Worm (Caenorhabditis elegans) whole organism, L1 larva: ENCODE results near the gene srh-276.

ENCODE experiments used
- C04F5.9 ChIP-seq: sonication (generic microtip); optimal IDR thresholded peaks from 2 replicates; lab custom pipeline; 2016; ENCODE audit warnings: missing genetic modification characterization, missing compliant biosample characterization
- C34B4.2 ChIP-seq: sonication (generic microtip); optimal IDR thresholded peaks from 2 replicates; lab custom pipeline; 2017; ENCODE audit warnings: mild to moderate bottlenecking, missing genetic modification characterization, missing compliant biosample characterization
- F16B12.6 ChIP-seq: fragments of 150-350 bp; optimal IDR thresholded peaks from 2 replicates; lab custom pipeline; 2014; ENCODE audit warnings: missing biosample characterization, missing genetic modification characterization
- Y116A8C.19 ChIP-seq: sonication (generic microtip); optimal IDR thresholded peaks from 2 replicates; lab custom pipeline; 2016; ENCODE audit warnings: missing compliant biosample characterization, missing genetic modification characterization, borderline replicate concordance
- aha-1 ChIP-seq: fragments of 150-350 bp; optimal IDR thresholded peaks from 2 replicates; lab custom pipeline; 2014; ENCODE audit warnings: missing biosample characterization, missing genetic modification characterization
- alr-1 ChIP-seq: fragments of 200-800 bp; sonication (Bioruptor generic); optimal IDR thresholded peaks from 2 replicates; lab custom pipeline; 2018; ENCODE audit warnings: borderline replicate concordance, mild to moderate bottlenecking, missing genetic modification characterization, missing compliant biosample characterization
- ama-1 ChIP-seq: fragments of 150-350 bp; optimal IDR thresholded peaks from 2 replicates; lab custom pipeline; 2014
- blmp-1 ChIP-seq: fragments of 150-350 bp; optimal IDR thresholded peaks from 2 replicates; lab custom pipeline; 2014; ENCODE audit warnings: missing biosample characterization, missing genetic modification characterization
- ceh-63 ChIP-seq: fragments of 200-800 bp; sonication (Bioruptor generic); optimal IDR thresholded peaks from 2 replicates; lab custom pipeline; 2018; ENCODE audit warnings: mild to moderate bottlenecking, missing genetic modification characterization, missing compliant biosample characterization
- ceh-8 ChIP-seq: fragments of 200-800 bp; sonication (Bioruptor generic); optimal IDR thresholded peaks from 2 replicates; lab custom pipeline; 2018; ENCODE audit warnings: mild to moderate bottlenecking, missing genetic modification characterization, moderate library complexity, missing compliant biosample characterization
- ceh-88 ChIP-seq: fragments of 200-800 bp; sonication (Bioruptor generic); IDR thresholded peaks from 2 replicates; pipeline ENCODE4 v1.3.6; 2022; ENCODE audit warnings: missing genetic modification characterization, missing compliant biosample characterization
- ceh-90 ChIP-seq: sonication (generic microtip); optimal IDR thresholded peaks from 2 replicates; lab custom pipeline; 2016; ENCODE audit warnings: missing genetic modification characterization, missing compliant biosample characterization
- dsc-1 ChIP-seq: sonication (generic microtip); optimal IDR thresholded peaks from 2 replicates; lab custom pipeline; 2016; ENCODE audit warnings: mild to moderate bottlenecking, missing genetic modification characterization, missing compliant biosample characterization
- efl-3 ChIP-seq: fragments of 200-800 bp; sonication (Bioruptor generic); optimal IDR thresholded peaks from 2 replicates; lab custom pipeline; 2018; ENCODE audit warnings: mild to moderate bottlenecking, missing genetic modification characterization, missing compliant biosample characterization
- elt-2 ChIP-seq: sonication (generic microtip); optimal IDR thresholded peaks from 2 replicates; lab custom pipeline; 2016; ENCODE audit warnings: missing genetic modification characterization, mild to moderate bottlenecking, inconsistent platforms, missing compliant biosample characterization, missing genetic modification reagents
- elt-3 ChIP-seq, 6 experiments: fragments of 150-350 bp in 1 of 6; sonication (generic microtip); optimal IDR thresholded peaks; 2 replicates each; lab custom pipeline; 2017 to 2018; ENCODE audit warnings: missing biosample characterization in 6 of 6, missing genetic modification characterization in 6 of 6, inconsistent platforms in 1 of 6
- ets-5 ChIP-seq: fragments of 200-800 bp; sonication (Bioruptor generic); IDR thresholded peaks from 2 replicates; pipeline ENCODE4 v1.3.6; 2022; ENCODE audit warnings: missing genetic modification characterization, missing compliant biosample characterization
- fkh-10 ChIP-seq: sonication (generic microtip); optimal IDR thresholded peaks from 2 replicates; lab custom pipeline; 2017; ENCODE audit warnings: missing biosample characterization, missing genetic modification reagents, missing genetic modification characterization
- fos-1 ChIP-seq: fragments of 150-350 bp; optimal IDR thresholded peaks from 2 replicates; lab custom pipeline; 2014; ENCODE audit warnings: missing biosample characterization, missing genetic modification characterization
- grh-1 ChIP-seq: fragments of 200-800 bp; sonication (Bioruptor generic); IDR thresholded peaks from 2 replicates; pipeline ENCODE4 v1.3.6; 2022; ENCODE audit warnings: missing genetic modification reagents, missing genetic modification characterization, missing compliant biosample characterization
- hlh-17 ChIP-seq: fragments of 200-800 bp; sonication (Bioruptor generic); optimal IDR thresholded peaks from 2 replicates; lab custom pipeline; 2018; ENCODE audit warnings: missing genetic modification characterization, mild to moderate bottlenecking, missing compliant biosample characterization, moderate library complexity, borderline replicate concordance
- hlh-4 ChIP-seq: sonication (generic microtip); optimal IDR thresholded peaks from 2 replicates; lab custom pipeline; 2016; ENCODE audit warnings: mild to moderate bottlenecking, missing genetic modification characterization, missing compliant biosample characterization
- hpl-2 ChIP-seq: fragments of 150-350 bp; optimal IDR thresholded peaks from 2 replicates; lab custom pipeline; 2014; ENCODE audit warnings: missing biosample characterization, missing genetic modification reagents, missing genetic modification characterization
- irx-1 ChIP-seq: sonication (generic microtip); optimal IDR thresholded peaks from 2 replicates; lab custom pipeline; 2016; ENCODE audit warnings: missing genetic modification characterization, missing compliant biosample characterization
- isw-1 ChIP-seq: fragments of 200-800 bp; sonication (Bioruptor generic); IDR thresholded peaks from 2 replicates; pipeline ENCODE4 v1.3.6; 2022; ENCODE audit warnings: missing genetic modification characterization, missing compliant biosample characterization
- lin-14 ChIP-seq: fragments of 200-800 bp; sonication (Bioruptor generic); optimal IDR thresholded peaks from 2 replicates; lab custom pipeline; 2018; ENCODE audit warnings: mild to moderate bottlenecking, missing genetic modification characterization, moderate library complexity, missing compliant biosample characterization
- lin-15B ChIP-seq: fragments of 150-350 bp; sonication (generic microtip); optimal IDR thresholded peaks from 3 replicates; lab custom pipeline; 2014; ENCODE audit warnings: missing biosample characterization, missing genetic modification characterization
- lin-35 ChIP-seq, 2 experiments: fragments of 150-350 bp; optimal IDR thresholded peaks; 2 replicates each; lab custom pipeline; 2014; ENCODE audit warnings: missing biosample characterization in 2 of 2, missing genetic modification characterization in 2 of 2, missing genetic modification reagents in 2 of 2
- lin-39 ChIP-seq: fragments of 150-350 bp; optimal IDR thresholded peaks from 2 replicates; lab custom pipeline; 2014; ENCODE audit warnings: missing biosample characterization, missing genetic modification reagents, missing genetic modification characterization
- lir-3 ChIP-seq: sonication (generic microtip); optimal IDR thresholded peaks from 2 replicates; lab custom pipeline; 2016; ENCODE audit warnings: mild to moderate bottlenecking, missing genetic modification characterization, moderate library complexity, missing compliant biosample characterization; ENCODE audit not compliant: poor library complexity
- lsy-2 ChIP-seq, 2 experiments: fragments of 150-350 bp; optimal IDR thresholded peaks; 2 replicates each; lab custom pipeline; 2014; ENCODE audit warnings: missing biosample characterization in 2 of 2, missing genetic modification characterization in 2 of 2
- mab-9 ChIP-seq: fragments of 200-800 bp; sonication (Bioruptor generic); IDR thresholded peaks from 2 replicates; pipeline ENCODE4 v1.3.6; 2022; ENCODE audit warnings: missing genetic modification reagents, missing genetic modification characterization, missing compliant biosample characterization
- mdl-1 ChIP-seq, 2 experiments: fragments of 150-350 bp; optimal IDR thresholded peaks; 2 replicates each; lab custom pipeline; 2014 to 2017; ENCODE audit warnings: missing biosample characterization in 2 of 2, missing genetic modification characterization in 2 of 2, inconsistent platforms in 1 of 2
- mef-2 ChIP-seq: fragments of 150-350 bp; optimal IDR thresholded peaks from 2 replicates; lab custom pipeline; 2014; ENCODE audit warnings: missing biosample characterization, missing genetic modification characterization
- nhr-28 ChIP-seq: fragments of 150-350 bp; optimal IDR thresholded peaks from 2 replicates; lab custom pipeline; 2014; ENCODE audit warnings: missing biosample characterization, missing genetic modification characterization
- nhr-47 ChIP-seq: sonication (generic microtip); optimal IDR thresholded peaks from 2 replicates; lab custom pipeline; 2016; ENCODE audit warnings: mild to moderate bottlenecking, missing genetic modification characterization, moderate library complexity, missing compliant biosample characterization
- nhr-71 ChIP-seq: sonication (generic microtip); optimal IDR thresholded peaks from 2 replicates; lab custom pipeline; 2016; ENCODE audit warnings: mild to moderate bottlenecking, missing genetic modification characterization, moderate library complexity, missing compliant biosample characterization
- nhr-76 ChIP-seq: sonication (generic microtip); optimal IDR thresholded peaks from 2 replicates; lab custom pipeline; 2017; ENCODE audit warnings: missing biosample characterization, missing genetic modification characterization
- nhr-77 ChIP-seq: fragments of 150-350 bp; optimal IDR thresholded peaks from 2 replicates; lab custom pipeline; 2014; ENCODE audit warnings: missing biosample characterization, missing genetic modification characterization
- nhr-84 ChIP-seq: sonication (generic microtip); optimal IDR thresholded peaks from 2 replicates; lab custom pipeline; 2017; ENCODE audit warnings: missing biosample characterization, missing genetic modification characterization
- nhr-85 ChIP-seq: sonication (generic microtip); peaks from one replicate; lab custom pipeline; 2016; ENCODE audit warnings: missing genetic modification characterization, inconsistent platforms, missing compliant biosample characterization
- nhr-90 ChIP-seq: sonication (generic microtip); optimal IDR thresholded peaks from 2 replicates; lab custom pipeline; 2016; ENCODE audit warnings: mild to moderate bottlenecking, missing genetic modification characterization, missing compliant biosample characterization; ENCODE audit not compliant: poor library complexity
- skn-1 ChIP-seq: fragments of 150-350 bp; optimal IDR thresholded peaks from 2 replicates; lab custom pipeline; 2014; ENCODE audit warnings: missing biosample characterization, missing genetic modification characterization
- snu-23 ChIP-seq: sonication (generic microtip); optimal IDR thresholded peaks from 2 replicates; lab custom pipeline; 2016; ENCODE audit warnings: missing genetic modification characterization, missing compliant biosample characterization
- sox-4 ChIP-seq: sonication (generic microtip); optimal IDR thresholded peaks from 2 replicates; lab custom pipeline; 2016; ENCODE audit warnings: missing genetic modification characterization, missing compliant biosample characterization
- sup-37 ChIP-seq: fragments of 200-800 bp; sonication (Bioruptor generic); optimal IDR thresholded peaks from 2 replicates; lab custom pipeline; 2018; ENCODE audit warnings: mild to moderate bottlenecking, missing genetic modification characterization, missing compliant biosample characterization
- tlp-1 ChIP-seq: fragments of 150-350 bp; optimal IDR thresholded peaks from 2 replicates; lab custom pipeline; 2014; ENCODE audit warnings: missing biosample characterization, missing genetic modification characterization
- unc-62 ChIP-seq: fragments of 150-350 bp; optimal IDR thresholded peaks from 2 replicates; lab custom pipeline; 2014; ENCODE audit warnings: missing biosample characterization, missing genetic modification reagents, missing genetic modification characterization
- unc-86 ChIP-seq: sonication (generic microtip); optimal IDR thresholded peaks from 2 replicates; lab custom pipeline; 2016; ENCODE audit warnings: missing genetic modification characterization, missing compliant biosample characterization
- unc-98 ChIP-seq: fragments of 200-800 bp; sonication (Bioruptor generic); IDR thresholded peaks from 2 replicates; pipeline ENCODE4 v1.3.6; 2022; ENCODE audit warnings: missing genetic modification characterization, missing compliant biosample characterization
- vab-15 ChIP-seq: sonication (generic microtip); optimal IDR thresholded peaks from 2 replicates; lab custom pipeline; 2017; ENCODE audit warnings: missing genotype, mild to moderate bottlenecking, missing genetic modification characterization, missing compliant biosample characterization
- xbp-1 ChIP-seq: sonication (generic microtip); optimal IDR thresholded peaks from 2 replicates; lab custom pipeline; 2016; ENCODE audit warnings: missing genetic modification characterization, missing compliant biosample characterization
- zag-1 ChIP-seq: fragments of 150-350 bp; optimal IDR thresholded peaks from 2 replicates; lab custom pipeline; 2014; ENCODE audit warnings: missing biosample characterization, missing genetic modification characterization
- zip-4 ChIP-seq: fragments of 200-800 bp; sonication (Bioruptor generic); optimal IDR thresholded peaks from 2 replicates; lab custom pipeline; 2018; ENCODE audit warnings: mild to moderate bottlenecking, missing genetic modification characterization, moderate library complexity, missing compliant biosample characterization

srh-276 gene

DNA sequence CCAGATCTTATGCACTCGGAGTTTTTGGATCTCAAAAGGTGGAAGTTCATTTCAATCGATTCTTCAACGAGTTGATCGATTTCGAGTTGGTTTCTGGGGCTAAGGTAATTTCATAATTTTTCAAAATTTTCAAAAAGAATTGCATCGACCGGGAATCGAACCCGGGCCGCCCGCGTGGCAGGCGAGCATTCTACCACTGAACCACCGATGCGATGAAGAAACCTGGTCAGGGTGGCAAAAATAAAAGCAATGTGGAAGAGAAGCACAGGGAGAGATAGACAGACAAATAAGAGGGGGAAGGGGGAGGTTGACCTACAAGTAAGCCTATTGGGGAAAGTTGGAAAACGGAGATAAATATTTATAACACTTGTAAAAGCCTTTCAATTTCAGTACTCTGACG, 24.1 kb upstream of the srh-276 start (continued):
- no peak for TF ChIP-seq tlp-1
- peak; percentile 1 for TF ChIP-seq xbp-1
- no peak for TF ChIP-seq fkh-10 (GFP tag; lab: Kevin White, UChicago)
- no peak for TF ChIP-seq aha-1 (tag; lab: Kevin White, UChicago)
- TF ChIP-seq blmp-1 (tag; lab: Kevin White, UChicago): no peak
- TF ChIP-seq nhr-71 (tag; lab: Kevin White, UChicago): no peak
- TF ChIP-seq C34B4.2 (tag; lab: Kevin White, UChicago): no peak
- TF ChIP-seq isw-1 (GFP tag; lab: Robert Waterston, UW): no peak
- no peak for TF ChIP-seq nhr-76 (tag; lab: Kevin White, UChicago)
- no peak for TF ChIP-seq lin-39 (tag; lab: Kevin White, UChicago)
- TF ChIP-seq ceh-88 (GFP tag; lab: Robert Waterston, UW): no peak
- TF ChIP-seq C04F5.9 (tag; lab: Kevin White, UChicago): no peak
- TF ChIP-seq vab-15: no peak
- no peak for TF ChIP-seq unc-98
- no peak for TF ChIP-seq nhr-28 (tag; lab: Kevin White, UChicago)
- TF ChIP-seq mef-2 (tag; lab: Kevin White, UChicago): no peak
- TF ChIP-seq unc-62 (GFP tag; lab: Kevin White, UChicago): no peak
- TF ChIP-seq lin-35 (GFP tag; optimal IDR thresholded peaks at IDR 0.05; lab: Kevin White, UChicago): peak; percentile 28 to 65
- TF ChIP-seq mdl-1 (tag; optimal IDR thresholded peaks at IDR 0.05; lab: Kevin White, UChicago): peak in 1 of 2 experiments; percentile 33
- peak; percentile 11 for TF ChIP-seq sup-37
- TF ChIP-seq alr-1 (tag; lab: Kevin White, UChicago): no peak
- no peak for TF ChIP-seq hlh-17 (GFP tag; lab: Kevin White, UChicago)
- no peak for TF ChIP-seq Y116A8C.19 (tag; lab: Kevin White, UChicago)
- no peak for TF ChIP-seq zip-4 (GFP tag; lab: Kevin White, UChicago)
- no peak for TF ChIP-seq grh-1 (GFP tag; lab: Robert Waterston, UW)
- no peak for TF ChIP-seq hlh-4 (tag; lab: Kevin White, UChicago)
- no peak for TF ChIP-seq ceh-90 (tag; lab: Kevin White, UChicago)
- TF ChIP-seq unc-86: no peak
- TF ChIP-seq irx-1 (tag; lab: Kevin White, UChicago): no peak
- TF ChIP-seq efl-3 (GFP tag; lab: Kevin White, UChicago): no peak
- TF ChIP-seq hpl-2: no peak
- no peak for TF ChIP-seq sox-4 (tag; lab: Kevin White, UChicago)
- no peak for TF ChIP-seq elt-3 (tag; optimal IDR thresholded peaks at IDR 0.05; lab: Kevin White, UChicago)
- peak; percentile 15 for TF ChIP-seq elt-2 (tag; lab: Kevin White, UChicago)
- TF ChIP-seq dsc-1: no peak
- TF ChIP-seq snu-23 (GFP tag; lab: Kevin White, UChicago): peak; percentile 51
- no peak for TF ChIP-seq ets-5
- TF ChIP-seq lin-14: no peak
- TF ChIP-seq lsy-2 (tag; optimal IDR thresholded peaks at IDR 0.05; lab: Kevin White, UChicago): no peak
- peak; percentile 54 for TF ChIP-seq nhr-85
- no peak for TF ChIP-seq fos-1 (tag; lab: Kevin White, UChicago)
- no peak for TF ChIP-seq F16B12.6 (tag; lab: Kevin White, UChicago)
- no peak for TF ChIP-seq mab-9 (GFP tag; lab: Robert Waterston, UW)
- no peak for TF ChIP-seq nhr-84 (tag; lab: Kevin White, UChicago)
- no peak for TF ChIP-seq lir-3 (tag; lab: Kevin White, UChicago)
- TF ChIP-seq ceh-8 (GFP tag; lab: Kevin White, UChicago): no peak
- no peak for TF ChIP-seq ama-1 (lab: Kevin White, UChicago)
- peak; percentile 49 for TF ChIP-seq nhr-77
- TF ChIP-seq nhr-90 (tag; lab: Kevin White, UChicago): peak; percentile 56
- no peak for TF ChIP-seq zag-1 (tag; lab: Kevin White, UChicago)
- TF ChIP-seq lin-15B: no peak
- TF ChIP-seq skn-1: peak; percentile 41
- no peak for TF ChIP-seq ceh-63
- TF ChIP-seq nhr-47 (tag; lab: Kevin White, UChicago): peak; percentile 54
